Worm (Caenorhabditis elegans) whole organism, L4 larva: ENCODE data around the gene clec-161.

ENCODE experiments used
- F10B5.3 ChIP-seq: sonication (generic microtip); optimal IDR thresholded peaks from 2 replicates; lab custom pipeline; 2016; ENCODE audit warnings: mild to moderate bottlenecking, missing genetic modification characterization, missing compliant biosample characterization
- F37D6.2 ChIP-seq: sonication (generic microtip); optimal IDR thresholded peaks from 2 replicates; lab custom pipeline; 2016; ENCODE audit warnings: mild to moderate bottlenecking, missing genetic modification characterization, missing compliant biosample characterization
- F49E8.2 ChIP-seq: sonication (generic microtip); optimal IDR thresholded peaks from 2 replicates; lab custom pipeline; 2016; ENCODE audit warnings: missing compliant biosample characterization, mild to moderate bottlenecking, missing genetic modification characterization, borderline replicate concordance
- R02D3.7 ChIP-seq: fragments of 150-350 bp; sonication (generic microtip); optimal IDR thresholded peaks from 3 replicates; lab custom pipeline; 2014; ENCODE audit warnings: missing biosample characterization, missing genetic modification characterization
- T20F7.1 ChIP-seq: fragments of 200-800 bp; sonication (Bioruptor generic); optimal IDR thresholded peaks from 2 replicates; lab custom pipeline; 2018; ENCODE audit warnings: mild to moderate bottlenecking, missing genetic modification characterization, missing compliant biosample characterization
- Y48G9A.11 ChIP-seq: fragments of 200-800 bp; sonication (Bioruptor generic); IDR thresholded peaks from 2 replicates; pipeline ENCODE4 v1.3.6; 2022; ENCODE audit warnings: missing genetic modification reagents, missing genetic modification characterization, missing compliant biosample characterization
- ZK337.2 ChIP-seq: fragments of 200-800 bp; sonication (Bioruptor generic); IDR thresholded peaks from 2 replicates; pipeline ENCODE4 v1.3.6; 2022; ENCODE audit warnings: missing genetic modification reagents, missing genetic modification characterization, missing compliant biosample characterization
- arid-1 ChIP-seq: fragments of 200-800 bp; sonication (Bioruptor generic); conservative IDR thresholded peaks from 2 replicates; pipeline ENCODE4 v1.3.6; 2022; ENCODE audit warnings: missing genetic modification reagents, missing genetic modification characterization, missing compliant biosample characterization
- ceh-28 ChIP-seq: fragments of 150-350 bp; optimal IDR thresholded peaks from 2 replicates; lab custom pipeline; 2014; ENCODE audit warnings: missing biosample characterization, missing genetic modification reagents, missing genetic modification characterization
- ceh-32 ChIP-seq: sonication (generic microtip); optimal IDR thresholded peaks from 2 replicates; lab custom pipeline; 2016; ENCODE audit warnings: mild to moderate bottlenecking, missing genetic modification characterization, missing compliant biosample characterization; ENCODE audit not compliant: poor library complexity
- ceh-44 ChIP-seq: fragments of 200-800 bp; sonication (Bioruptor generic); IDR thresholded peaks from 2 replicates; pipeline ENCODE4 v1.3.6; 2022; ENCODE audit warnings: missing genetic modification reagents, missing genetic modification characterization, missing compliant biosample characterization
- ces-1 ChIP-seq: fragments of 150-350 bp; sonication (generic microtip); optimal IDR thresholded peaks from 4 replicates; lab custom pipeline; 2014; ENCODE audit warnings: missing biosample characterization, missing genetic modification reagents, missing genetic modification characterization
- cey-2 ChIP-seq: sonication (generic microtip); optimal IDR thresholded peaks from 3 replicates; lab custom pipeline; 2017; ENCODE audit warnings: missing genetic modification characterization, mild to moderate bottlenecking, missing compliant biosample characterization, antibody characterized with exemption, borderline replicate concordance; ENCODE audit not compliant: insufficient read depth
- ctbp-1 ChIP-seq: fragments of 200-800 bp; sonication (Bioruptor generic); IDR thresholded peaks from 2 replicates; pipeline ENCODE4 v1.3.6; 2022; ENCODE audit warnings: missing genetic modification reagents, missing genetic modification characterization, missing compliant biosample characterization
- daf-16 ChIP-seq, 3 experiments: sonication (generic microtip); optimal IDR thresholded peaks; 2 replicates each; lab custom pipeline; 2016 to 2017; ENCODE audit warnings: missing genetic modification characterization in 3 of 3, missing genetic modification reagents in 3 of 3, mild to moderate bottlenecking in 2 of 3, missing compliant biosample characterization in 2 of 3, missing biosample characterization in 1 of 3, moderate library complexity in 1 of 3
- daf-8 ChIP-seq: fragments of 200-800 bp; sonication (Bioruptor generic); IDR thresholded peaks from 2 replicates; pipeline ENCODE4 v1.3.6; 2022; ENCODE audit warnings: missing genetic modification characterization, missing compliant biosample characterization
- dve-1 ChIP-seq: sonication (generic microtip); optimal IDR thresholded peaks from 2 replicates; lab custom pipeline; 2017; ENCODE audit warnings: antibody characterized with exemption, mild to moderate bottlenecking, missing genetic modification characterization, missing compliant biosample characterization; ENCODE audit not compliant: insufficient read depth
- hlh-30 ChIP-seq: sonication (generic microtip); optimal IDR thresholded peaks from 2 replicates; lab custom pipeline; 2017; ENCODE audit warnings: antibody characterized with exemption, mild to moderate bottlenecking, missing genetic modification characterization, missing compliant biosample characterization; ENCODE audit not compliant: insufficient read depth
- hmg-1.1 ChIP-seq: fragments of 200-800 bp; sonication (Bioruptor generic); IDR thresholded peaks from 2 replicates; pipeline ENCODE4 v1.3.6; 2022; ENCODE audit warnings: missing genetic modification reagents, missing genetic modification characterization, missing compliant biosample characterization
- lin-13 ChIP-seq: fragments of 150-350 bp; optimal IDR thresholded peaks from 2 replicates; lab custom pipeline; 2014; ENCODE audit warnings: missing biosample characterization, missing genetic modification reagents, missing genetic modification characterization
- lin-39 ChIP-seq: fragments of 150-350 bp; optimal IDR thresholded peaks from 2 replicates; lab custom pipeline; 2014; ENCODE audit warnings: missing biosample characterization, missing genetic modification reagents, missing genetic modification characterization
- madf-9 ChIP-seq: fragments of 200-800 bp; sonication (Bioruptor generic); conservative IDR thresholded peaks from 2 replicates; pipeline ENCODE4 v1.3.6; 2022; ENCODE audit warnings: missing genetic modification reagents, missing genetic modification characterization, missing compliant biosample characterization
- mdl-1 ChIP-seq, 2 experiments: fragments of 150-350 bp in 1 of 2; sonication (generic microtip) in 1 of 2; optimal IDR thresholded peaks; 2 replicates each; lab custom pipeline; 2014 to 2017; ENCODE audit warnings: missing biosample characterization in 2 of 2, missing genetic modification characterization in 2 of 2
- mdt-29 ChIP-seq: fragments of 200-800 bp; sonication (Bioruptor generic); IDR thresholded peaks from 2 replicates; pipeline ENCODE4 v1.3.6; 2022; ENCODE audit warnings: missing genetic modification reagents, missing genetic modification characterization, missing compliant biosample characterization
- mes-2 ChIP-seq: sonication (generic microtip); optimal IDR thresholded peaks from 2 replicates; lab custom pipeline; 2016; ENCODE audit warnings: missing genotype, mild to moderate bottlenecking, missing genetic modification characterization, missing compliant biosample characterization; ENCODE audit not compliant: poor library complexity, severe bottlenecking
- mxl-3 ChIP-seq: fragments of 200-800 bp; sonication (Bioruptor generic); optimal IDR thresholded peaks from 2 replicates; lab custom pipeline; 2018; ENCODE audit warnings: mild to moderate bottlenecking, missing genetic modification characterization, missing compliant biosample characterization
- nhr-10 ChIP-seq: fragments of 150-350 bp; optimal IDR thresholded peaks from 2 replicates; lab custom pipeline; 2014; ENCODE audit warnings: missing biosample characterization, missing genetic modification characterization
- nhr-111 ChIP-seq: fragments of 200-800 bp; sonication (Bioruptor generic); optimal IDR thresholded peaks from 2 replicates; lab custom pipeline; 2018; ENCODE audit warnings: mild to moderate bottlenecking, missing genetic modification characterization, missing compliant biosample characterization
- nhr-237 ChIP-seq: sonication (generic microtip); optimal IDR thresholded peaks from 2 replicates; lab custom pipeline; 2017; ENCODE audit warnings: missing biosample characterization, missing genetic modification characterization
- nhr-25 ChIP-seq: sonication (generic microtip); optimal IDR thresholded peaks from 2 replicates; lab custom pipeline; 2017; ENCODE audit warnings: missing genetic modification characterization, mild to moderate bottlenecking, missing compliant biosample characterization, antibody characterized with exemption, moderate library complexity, borderline replicate concordance; ENCODE audit not compliant: insufficient read depth
- nhr-28 ChIP-seq: fragments of 150-350 bp; optimal IDR thresholded peaks from 2 replicates; lab custom pipeline; 2014; ENCODE audit warnings: missing biosample characterization, missing genetic modification characterization
- nhr-41 ChIP-seq: fragments of 200-800 bp; sonication (Bioruptor generic); IDR thresholded peaks from 2 replicates; pipeline ENCODE4 v1.3.6; 2022; ENCODE audit warnings: missing genetic modification reagents, missing genetic modification characterization, missing compliant biosample characterization
- nhr-42 ChIP-seq: fragments of 200-800 bp; sonication (Bioruptor generic); IDR thresholded peaks from 2 replicates; pipeline ENCODE4 v1.3.6; 2022; ENCODE audit warnings: missing genetic modification characterization, missing compliant biosample characterization
- nhr-48 ChIP-seq: sonication (generic microtip); optimal IDR thresholded peaks from 2 replicates; lab custom pipeline; 2016; ENCODE audit warnings: mild to moderate bottlenecking, missing genetic modification characterization, missing compliant biosample characterization
- saeg-2 ChIP-seq: fragments of 200-800 bp; sonication (Bioruptor generic); IDR thresholded peaks from 2 replicates; pipeline ENCODE4 v1.3.6; 2022; ENCODE audit warnings: missing genetic modification reagents, missing genetic modification characterization, missing compliant biosample characterization
- set-16 ChIP-seq: fragments of 200-800 bp; sonication (Bioruptor generic); IDR thresholded peaks from 2 replicates; pipeline ENCODE4 v1.3.6; 2022; ENCODE audit warnings: missing genetic modification reagents, missing genetic modification characterization, missing compliant biosample characterization
- skn-1 ChIP-seq: fragments of 150-350 bp; optimal IDR thresholded peaks from 2 replicates; lab custom pipeline; 2014; ENCODE audit warnings: missing biosample characterization, missing genetic modification characterization
- snpc-1.2 ChIP-seq: fragments of 200-800 bp; sonication (Bioruptor generic); IDR thresholded peaks from 2 replicates; pipeline ENCODE4 v1.3.6; 2022; ENCODE audit warnings: missing genetic modification reagents, missing genetic modification characterization, missing compliant biosample characterization
- spr-1 ChIP-seq: sonication (generic microtip); optimal IDR thresholded peaks from 2 replicates; lab custom pipeline; 2016; ENCODE audit warnings: mild to moderate bottlenecking, missing genetic modification characterization, missing compliant biosample characterization
- zfp-2 ChIP-seq: sonication (generic microtip); optimal IDR thresholded peaks from 2 replicates; lab custom pipeline; 2016; ENCODE audit warnings: mild to moderate bottlenecking, missing genetic modification characterization, missing compliant biosample characterization
- ztf-11 ChIP-seq: fragments of 150-350 bp; optimal IDR thresholded peaks from 2 replicates; lab custom pipeline; 2014; ENCODE audit warnings: missing biosample characterization, missing genetic modification characterization
- ztf-7 ChIP-seq: fragments of 150-350 bp; optimal IDR thresholded peaks from 2 replicates; lab custom pipeline; 2014; ENCODE audit warnings: missing biosample characterization, missing genetic modification characterization

The clec-161 gene

ce11 chrIII:9619079-9619761 lies 10.7 kb upstream of the clec-161 start, which contains the start of gene hlh-11 (continued):
- TF ChIP-seq madf-9 (GFP tag; lab: Robert Waterston, UW) = no peak
- no peak for TF ChIP-seq nhr-111
- peak; percentile 93 for TF ChIP-seq nhr-48
- TF ChIP-seq nhr-42 (GFP tag; lab: Robert Waterston, UW) = 0 out of 2 replicates have a peak, but pooled peaks have one; percentile 42
- no peak for TF ChIP-seq ztf-7 (tag; lab: Kevin White, UChicago)
- TF ChIP-seq saeg-2 = no peak
- TF ChIP-seq zfp-2 (tag; lab: Kevin White, UChicago) = peak; percentile 35
- TF ChIP-seq mdl-1 (tag; optimal IDR thresholded peaks at IDR 0.05; lab: Kevin White, UChicago) = peak; percentile 92 to 99
- TF ChIP-seq ceh-32 (tag; lab: Kevin White, UChicago) = no peak
- TF ChIP-seq spr-1 (tag; lab: Kevin White, UChicago) = peak; percentile 88
- peak; percentile 13 for TF ChIP-seq skn-1 (tag; lab: Kevin White, UChicago)
- peak; percentile 83 for TF ChIP-seq nhr-28 (tag; lab: Kevin White, UChicago)
- peak; percentile 64 for TF ChIP-seq cey-2
- TF ChIP-seq F37D6.2 (tag; lab: Kevin White, UChicago) = peak; percentile 90
- peak; percentile 53 for TF ChIP-seq mes-2 (tag; lab: Kevin White, UChicago)
- peak; percentile 7; the same call in 1 of the 2 replicates for TF ChIP-seq nhr-41 (GFP tag; lab: Robert Waterston, UW)
- peak; percentile 70 for TF ChIP-seq T20F7.1 (GFP tag; lab: Kevin White, UChicago)
- TF ChIP-seq arid-1 (GFP tag; lab: Robert Waterston, UW) = peak; percentile 17; the same call in 1 of the 2 replicates
- TF ChIP-seq ztf-11 (tag; lab: Kevin White, UChicago) = no peak
- TF ChIP-seq ZK337.2 (GFP tag; lab: Robert Waterston, UW) = 0 out of 2 replicates have a peak, but pooled peaks have one; percentile 8
- TF ChIP-seq F10B5.3 = no peak

ce11 chrIII:9617599-9618262 lies 9.2 kb upstream of the clec-161 start:
- TF ChIP-seq set-16 (GFP tag; lab: Robert Waterston, UW) (no peak), nhr-28 (tag; lab: Kevin White, UChicago) (peak; percentile 61), dve-1 (peak; percentile 50), mxl-3 (peak; percentile 23), hlh-30 (tag; lab: Kevin White, UChicago) (peak; percentile 44), ceh-44 (GFP tag; lab: Robert Waterston, UW) (no peak), mes-2 (tag; lab: Kevin White, UChicago) (peak; percentile 14), daf-16 (GFP tag; optimal IDR thresholded peaks at IDR 0.05; lab: Kevin White, UChicago) (no peak), daf-16 (tag; optimal IDR thresholded peaks at IDR 0.05; lab: Kevin White, UChicago) (peak; percentile 23), daf-8 (GFP tag; lab: Robert Waterston, UW) (no peak), R02D3.7 (tag; lab: Kevin White, UChicago) (no peak), nhr-25 (tag; lab: Kevin White, UChicago) (no peak), mdt-29 (GFP tag; lab: Robert Waterston, UW) (no peak), ztf-7 (tag; lab: Kevin White, UChicago) (no peak), ces-1 (GFP tag; lab: Kevin White, UChicago) (no peak), F49E8.2 (no peak)
- TF ChIP-seq, all 104 proteins: peak for 6

ce11 chrIII:9616933-9617332 lies 8.4 kb upstream of the clec-161 start:
- TF ChIP-seq F49E8.2 (peak; percentile 97), lin-39 (tag; lab: Kevin White, UChicago) (no peak), snpc-1.2 (GFP tag; lab: Robert Waterston, UW) (peak; percentile 87), arid-1 (GFP tag; lab: Robert Waterston, UW) (peak; percentile 73; the same call in 1 of the 2 replicates), mdt-29 (GFP tag; lab: Robert Waterston, UW) (peak; percentile 47; the same call in 1 of the 2 replicates), daf-16 (GFP tag; optimal IDR thresholded peaks at IDR 0.05; lab: Kevin White, UChicago) (no peak), daf-16 (tag; optimal IDR thresholded peaks at IDR 0.05; lab: Kevin White, UChicago) (no peak), hmg-1.1 (no peak), nhr-10 (tag; lab: Kevin White, UChicago) (no peak), Y48G9A.11 (GFP tag; lab: Robert Waterston, UW) (peak; percentile 94), nhr-48 (no peak), nhr-111 (no peak), ceh-28 (tag; lab: Kevin White, UChicago) (no peak), hlh-30 (tag; lab: Kevin White, UChicago) (no peak), nhr-237 (tag; lab: Kevin White, UChicago) (no peak), lin-13 (no peak), ctbp-1 (no peak)
